Fruit fly (Drosophila melanogaster): Measurements from ENCODE around the gene Hsc70-2.

Gene Hsc70-2

DNA sequence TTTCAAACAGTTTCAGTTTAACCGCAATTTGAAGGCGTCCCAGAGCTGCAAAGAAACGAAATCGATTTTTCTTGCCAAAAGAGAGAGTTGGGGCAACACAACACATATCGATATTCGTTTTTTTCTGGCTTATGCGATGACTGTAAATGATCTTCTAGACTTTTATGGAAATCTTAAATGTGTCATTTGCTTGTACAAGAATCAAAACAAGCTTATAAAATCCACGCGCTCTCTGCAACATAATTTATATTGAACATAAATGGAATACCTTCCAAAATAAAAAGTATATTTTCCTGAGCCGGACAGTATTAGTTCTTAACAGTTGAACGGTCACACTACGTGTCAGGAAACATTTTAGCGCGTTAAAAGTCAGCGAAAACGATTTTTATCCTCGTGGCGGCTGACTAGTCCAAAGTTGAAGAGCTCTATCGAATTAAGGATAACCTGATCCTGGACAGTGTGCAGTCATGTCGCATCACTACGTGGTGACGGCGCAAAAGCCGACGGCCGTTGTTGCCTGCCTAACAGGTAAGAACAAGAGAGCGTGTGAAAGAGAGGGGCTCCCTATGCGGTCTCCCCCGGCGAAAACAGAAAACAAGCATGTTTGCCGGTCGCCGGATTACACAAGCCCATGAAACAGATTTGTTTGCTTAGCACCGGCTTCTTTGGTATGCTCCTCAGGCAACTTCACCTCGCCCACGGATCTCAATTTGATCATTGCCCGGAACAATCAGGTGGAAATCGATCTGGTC, 7.6 kb downstream of the Hsc70-2 start, which contains the start of gene pic (continued):
- TF ChIP-seq CG18599 (GFP tag; optimal IDR thresholded peaks at IDR 0.05) = no peak
- no peak for TF ChIP-seq CG4730 (GFP tag; IDR thresholded peaks at IDR 0.05)
- no peak for TF ChIP-seq Hmx (GFP tag; optimal IDR thresholded peaks at IDR 0.05)
- TF ChIP-seq Taf1 (GFP tag; IDR thresholded peaks at IDR 0.05) = no peak
- peak; percentile 89 for TF ChIP-seq Dll (GFP tag; IDR thresholded peaks at IDR 0.05; ENCODE audit: partially characterized antibody)
- peak; percentile 56; the same call in 1 of the 2 replicates for TF ChIP-seq stc (GFP tag; IDR thresholded peaks at IDR 0.05)
- TF ChIP-seq stwl (tag; optimal IDR thresholded peaks at IDR 0.05) = peak; percentile 58
- TF ChIP-seq CG30020 (tag; optimal IDR thresholded peaks at IDR 0.05) = peak; percentile 27
- TF ChIP-seq CG7963 (GFP tag; IDR thresholded peaks at IDR 0.05; ENCODE audit: partially characterized antibody) = peak; percentile 36; the same call in 1 of the 3 replicates
- no peak for TF ChIP-seq rib (GFP tag; IDR thresholded peaks at IDR 0.05)
- no peak for TF ChIP-seq tio (GFP tag; optimal IDR thresholded peaks at IDR 0.05)
- TF ChIP-seq CG7745 (tag; optimal IDR thresholded peaks at IDR 0.05) = no peak
- TF ChIP-seq CkIIα-i1 (GFP tag; IDR thresholded peaks at IDR 0.05) = no peak
- TF ChIP-seq ato (GFP tag; IDR thresholded peaks at IDR 0.05; ENCODE audit: partially characterized antibody) = peak; percentile 62
- no peak for TF ChIP-seq gsb-n (tag; optimal IDR thresholded peaks at IDR 0.05)
- no peak for TF ChIP-seq pb (GFP tag; optimal IDR thresholded peaks at IDR 0.05)
- peak; percentile 11 for TF ChIP-seq dmrt11E (tag; optimal IDR thresholded peaks at IDR 0.05)
- no peak for TF ChIP-seq CG11247 (GFP tag; IDR thresholded peaks at IDR 0.05)
- no peak for TF ChIP-seq zfh1 (GFP tag; IDR thresholded peaks at IDR 0.05)
- TF ChIP-seq trem (tag; optimal IDR thresholded peaks at IDR 0.05) = peak; percentile 79
- peak; percentile 71 for TF ChIP-seq Opbp (GFP tag; IDR thresholded peaks at IDR 0.05; ENCODE audit: partially characterized antibody)
- no peak for TF ChIP-seq ap (GFP tag; IDR thresholded peaks at IDR 0.05)
- TF ChIP-seq zen2 (GFP tag; IDR thresholded peaks at IDR 0.05; ENCODE audit: partially characterized antibody) = peak; percentile 33; the same call in 1 of the 3 replicates
- TF ChIP-seq CG8089 (GFP tag; optimal IDR thresholded peaks at IDR 0.05) = no peak
- no peak for TF ChIP-seq CG15073 (GFP tag; optimal IDR thresholded peaks at IDR 0.05)
- peak; percentile 37 for TF ChIP-seq CG33213 (GFP tag; optimal IDR thresholded peaks at IDR 0.05)
- no peak for TF ChIP-seq Atf6 (GFP tag; IDR thresholded peaks at IDR 0.05)
- no peak for TF ChIP-seq CG31388 (GFP tag; optimal IDR thresholded peaks at IDR 0.05)
- TF ChIP-seq CG16815 (GFP tag; optimal IDR thresholded peaks at IDR 0.05) = no peak
- no peak for TF ChIP-seq H15 (GFP tag; IDR thresholded peaks at IDR 0.05)
- TF ChIP-seq CG11695 (GFP tag; IDR thresholded peaks at IDR 0.05) = no peak
- TF ChIP-seq HLH3B (GFP tag; IDR thresholded peaks at IDR 0.05) = no peak
- TF ChIP-seq CG2889 (GFP tag; IDR thresholded peaks at IDR 0.05) = no peak
- no peak for TF ChIP-seq croc (GFP tag; conservative IDR thresholded peaks at IDR 0.05)
- 0 out of 3 replicates have a peak, but pooled peaks have one; percentile 12 for TF ChIP-seq mld (GFP tag; IDR thresholded peaks at IDR 0.05; ENCODE audit: partially characterized antibody)
- TF ChIP-seq chif (GFP tag; optimal IDR thresholded peaks at IDR 0.05) = no peak
- no peak for TF ChIP-seq Kr (GFP tag; optimal IDR thresholded peaks at IDR 0.05)
- no peak for TF ChIP-seq Hr51 (GFP tag; optimal IDR thresholded peaks at IDR 0.05)
- TF ChIP-seq otp (GFP tag; IDR thresholded peaks at IDR 0.05) = no peak
- no peak for TF ChIP-seq CG3838 (GFP tag; optimal IDR thresholded peaks at IDR 0.05)
- peak; percentile 38 for TF ChIP-seq Max (GFP tag; optimal IDR thresholded peaks at IDR 0.05)
- no peak for TF ChIP-seq NFAT (GFP tag; IDR thresholded peaks at IDR 0.05)
- TF ChIP-seq Gug (GFP tag; IDR thresholded peaks at IDR 0.05) = no peak
- TF ChIP-seq slou (GFP tag; optimal IDR thresholded peaks at IDR 0.05) = no peak
- no peak for TF ChIP-seq CG7839 (tag; optimal IDR thresholded peaks at IDR 0.05)
- TF ChIP-seq MBD-R2 (GFP tag; IDR thresholded peaks at IDR 0.05) = peak; percentile 56; the same call in 1 of the 2 replicates
- no peak for TF ChIP-seq CG10979 (tag; optimal IDR thresholded peaks at IDR 0.05)
- peak; percentile 74 for TF ChIP-seq bbx (GFP tag; IDR thresholded peaks at IDR 0.05; ENCODE audit: partially characterized antibody)
- peak; percentile 18 for TF ChIP-seq CG2120 (GFP tag; optimal IDR thresholded peaks at IDR 0.05)
- TF ChIP-seq Spps (tag; optimal IDR thresholded peaks at IDR 0.05) = no peak

All from whole organism, embryonic.